Worm (Caenorhabditis elegans) whole organism, young adult: Measurements from ENCODE around the gene C29E4.13.
"Not testable (repeated sequence)": the region's sequence is repeated elsewhere in the genome, so short reads cannot be mapped to it uniquely, and the experiment has no call there.

ENCODE experiments used
- B0261.1 ChIP-seq: sonication (generic microtip); optimal IDR thresholded peaks from 2 replicates; lab custom pipeline; 2016; ENCODE audit warnings: mild to moderate bottlenecking, missing genetic modification characterization, moderate library complexity, missing compliant biosample characterization
- C17E4.6 ChIP-seq: fragments of 200-800 bp; sonication (Bioruptor generic); IDR thresholded peaks from 2 replicates; pipeline ENCODE4 v1.3.6; 2022; ENCODE audit warnings: missing genetic modification reagents, missing genetic modification characterization, missing compliant biosample characterization
- F49E8.2 ChIP-seq: sonication (generic microtip); optimal IDR thresholded peaks from 3 replicates; lab custom pipeline; 2017; ENCODE audit warnings: missing genetic modification characterization, mild to moderate bottlenecking, missing compliant biosample characterization, antibody characterized with exemption, moderate library complexity; ENCODE audit not compliant: insufficient read depth
- Y67H2A.10 ChIP-seq: fragments of 200-800 bp; sonication (Bioruptor generic); conservative IDR thresholded peaks from 2 replicates; pipeline ENCODE4 v1.3.6; 2022; ENCODE audit warnings: missing genetic modification reagents, missing genetic modification characterization, missing compliant biosample characterization
- atf-7 ChIP-seq: sonication (generic microtip); optimal IDR thresholded peaks from 2 replicates; lab custom pipeline; 2017; ENCODE audit warnings: mild to moderate bottlenecking, missing genetic modification characterization, missing compliant biosample characterization
- bed-2 ChIP-seq: fragments of 200-800 bp; sonication (Bioruptor generic); IDR thresholded peaks from 2 replicates; pipeline ENCODE4 v1.3.6; 2022; ENCODE audit warnings: missing genetic modification reagents, missing genetic modification characterization, missing compliant biosample characterization
- ccch-3 ChIP-seq: fragments of 200-800 bp; sonication (Bioruptor generic); optimal IDR thresholded peaks from 2 replicates; lab custom pipeline; 2018; ENCODE audit warnings: mild to moderate bottlenecking, missing genetic modification characterization, missing compliant biosample characterization
- cebp-1 ChIP-seq, 2 experiments: fragments of 200-800 bp in 1 of 2; sonication (Bioruptor generic) in 1 of 2; sonication (generic microtip) in 1 of 2; IDR thresholded peaks in 1 of 2; optimal IDR thresholded peaks in 1 of 2; 2 replicates each; pipeline versions ENCODE4 v1.3.6 to Lab custom; 2017 to 2022; ENCODE audit warnings: missing compliant biosample characterization in 2 of 2, missing genetic modification characterization in 2 of 2, mild to moderate bottlenecking in 1 of 2, missing genetic modification reagents in 1 of 2, moderate library complexity in 1 of 2
- dpff-1 ChIP-seq: sonication (generic microtip); optimal IDR thresholded peaks from 2 replicates; lab custom pipeline; 2017; ENCODE audit warnings: mild to moderate bottlenecking, missing genetic modification characterization, missing compliant biosample characterization
- hlh-12 ChIP-seq: sonication (generic microtip); optimal IDR thresholded peaks from 2 replicates; lab custom pipeline; 2016; ENCODE audit warnings: missing genetic modification characterization, missing compliant biosample characterization
- hlh-26 ChIP-seq: fragments of 200-800 bp; sonication (Bioruptor generic); conservative IDR thresholded peaks from 2 replicates; pipeline ENCODE4 v1.3.6; 2022; ENCODE audit warnings: missing genetic modification reagents, missing genetic modification characterization, missing compliant biosample characterization
- hmg-1.2 ChIP-seq: fragments of 200-800 bp; sonication (Bioruptor generic); IDR thresholded peaks from 2 replicates; pipeline ENCODE4 v1.3.6; 2022; ENCODE audit warnings: missing genetic modification reagents, missing genetic modification characterization, missing compliant biosample characterization
- hrde-1 ChIP-seq: sonication (generic microtip); optimal IDR thresholded peaks from 2 replicates; lab custom pipeline; 2016; ENCODE audit warnings: missing genetic modification characterization, mild to moderate bottlenecking, missing compliant biosample characterization, moderate library complexity, missing genotype, missing genetic modification reagents, borderline replicate concordance
- lin-26 ChIP-seq: fragments of 200-800 bp; sonication (Bioruptor generic); IDR thresholded peaks from 2 replicates; pipeline ENCODE4 v1.3.6; 2022; ENCODE audit warnings: missing genetic modification reagents, missing genetic modification characterization, missing compliant biosample characterization
- lsl-1 ChIP-seq: fragments of 200-800 bp; sonication (Bioruptor generic); optimal IDR thresholded peaks from 2 replicates; lab custom pipeline; 2018; ENCODE audit warnings: mild to moderate bottlenecking, missing genetic modification characterization, moderate library complexity, missing compliant biosample characterization
- madf-6 ChIP-seq: fragments of 200-800 bp; sonication (Bioruptor generic); IDR thresholded peaks from 2 replicates; pipeline ENCODE4 v1.3.6; 2022; ENCODE audit warnings: missing genetic modification reagents, missing genetic modification characterization, missing compliant biosample characterization
- nfyb-1 ChIP-seq: fragments of 200-800 bp; sonication (Bioruptor generic); IDR thresholded peaks from 2 replicates; pipeline ENCODE4 v1.3.6; 2022; ENCODE audit warnings: missing genetic modification reagents, missing genetic modification characterization, missing compliant biosample characterization
- nhr-179 ChIP-seq: sonication (generic microtip); optimal IDR thresholded peaks from 2 replicates; lab custom pipeline; 2016; ENCODE audit warnings: mild to moderate bottlenecking, missing genetic modification characterization, missing compliant biosample characterization
- pha-4 ChIP-seq: fragments of 150-350 bp; sonication (generic microtip); optimal IDR thresholded peaks from 2 replicates; lab custom pipeline; 2014; ENCODE audit warnings: missing biosample characterization, missing genetic modification reagents, missing genetic modification characterization
- repo-1 ChIP-seq: sonication (generic microtip); optimal IDR thresholded peaks from 2 replicates; lab custom pipeline; 2017; ENCODE audit warnings: mild to moderate bottlenecking, missing genetic modification characterization, missing compliant biosample characterization
- rpc-1 ChIP-seq, 2 experiments: fragments of 150-350 bp in 1 of 2; sonication (generic microtip) in 1 of 2; optimal IDR thresholded peaks; 2 replicates each; lab custom pipeline; 2014 to 2018; ENCODE audit warnings: missing biosample characterization in 1 of 2, missing genetic modification characterization in 1 of 2, missing genetic modification reagents in 1 of 2, missing genotype in 1 of 2
- snpc-1.3 ChIP-seq: sonication (generic microtip); optimal IDR thresholded peaks from 2 replicates; lab custom pipeline; 2017; ENCODE audit warnings: missing genetic modification characterization, mild to moderate bottlenecking, missing compliant biosample characterization, antibody characterized with exemption, moderate library complexity, missing genotype, missing genetic modification reagents; ENCODE audit not compliant: insufficient read depth
- tbp1 ChIP-seq: fragments of 200-800 bp; sonication (Bioruptor generic); optimal IDR thresholded peaks from 2 replicates; lab custom pipeline; 2018; ENCODE audit warnings: mild to moderate bottlenecking, missing genetic modification characterization, missing compliant biosample characterization
- zim-3 ChIP-seq: sonication (generic microtip); optimal IDR thresholded peaks from 2 replicates; lab custom pipeline; 2017; ENCODE audit warnings: mild to moderate bottlenecking, missing genetic modification characterization, moderate library complexity, missing compliant biosample characterization
- ztf-18 ChIP-seq: sonication (generic microtip); optimal IDR thresholded peaks from 2 replicates; lab custom pipeline; 2016; ENCODE audit warnings: missing genotype, mild to moderate bottlenecking, missing genetic modification characterization, missing compliant biosample characterization

Gene C29E4.13

ce11 chrIII:7969121-7969520, 40.6 kb upstream of the C29E4.13 start, which contains the start of the genes F54H12.8 and F54H12.7:
TSS of gene F54H12.8 (minus strand) at chrIII:7969221.
TSS of gene F54H12.7 (plus strand) at chrIII:7969349.
- TF ChIP-seq bed-2 (GFP tag; lab: Robert Waterston, UW) (no peak), snpc-1.3 (tag; lab: Kevin White, UChicago) (no peak), repo-1 (tag; lab: Kevin White, UChicago) (no peak), pha-4 (tag; lab: Kevin White, UChicago) (no peak), F49E8.2 (no peak), hmg-1.2 (GFP tag; lab: Robert Waterston, UW) (no peak), nhr-179 (no peak), atf-7 (tag; lab: Kevin White, UChicago) (no peak), zim-3 (tag; lab: Kevin White, UChicago) (no peak), ccch-3 (no peak), dpff-1 (no peak)

ce11 chrIII:7965946-7966692, 37.6 kb upstream of the C29E4.13 start:
- peak; percentile 14 for TF ChIP-seq tbp1 (GFP tag; lab: Kevin White, UChicago)
- peak; percentile 23 for TF ChIP-seq rpc-1 (optimal IDR thresholded peaks at IDR 0.05; lab: Kevin White, UChicago)
- TF ChIP-seq rpc-1 (tag; optimal IDR thresholded peaks at IDR 0.05; lab: Kevin White, UChicago) = peak; percentile 66
- TF ChIP-seq ztf-18 = peak; percentile 31
- peak; percentile 38 for TF ChIP-seq B0261.1
- peak; percentile 57 for TF ChIP-seq hmg-1.2 (GFP tag; lab: Robert Waterston, UW)
- peak; percentile 46; the same call in 1 of the 2 replicates for TF ChIP-seq madf-6 (GFP tag; lab: Robert Waterston, UW)
- peak; percentile 44; the same call in 1 of the 2 replicates for TF ChIP-seq lin-26 (GFP tag; lab: Robert Waterston, UW)

DNA sequence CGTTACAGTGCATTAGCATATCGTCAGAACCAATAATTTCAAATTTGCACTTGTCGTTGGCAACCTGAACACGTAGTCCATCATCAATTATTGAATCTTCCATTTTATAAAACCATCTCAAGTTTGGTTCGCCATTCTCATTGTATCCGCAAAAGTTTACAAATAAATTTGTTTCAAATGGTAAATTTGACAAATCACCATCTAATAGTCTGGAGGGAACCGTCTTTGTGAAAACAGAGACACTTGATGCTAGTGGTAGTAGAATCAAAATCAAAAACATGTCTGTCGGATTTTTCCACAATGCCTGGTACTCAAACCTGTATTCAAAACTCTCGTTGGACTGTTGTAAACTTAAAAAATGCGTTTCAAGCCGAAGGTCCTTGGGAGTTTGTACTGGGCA, 35.8 kb upstream of the C29E4.13 start, which contains the start of gene F54H12.2:
TSS of gene F54H12.2 (plus strand) at position 301 of the 400 bp plus-strand sequence.
- not testable (repeated sequence) for TF ChIP-seq Y67H2A.10 (GFP tag; lab: Robert Waterston, UW); C17E4.6; hrde-1

DNA sequence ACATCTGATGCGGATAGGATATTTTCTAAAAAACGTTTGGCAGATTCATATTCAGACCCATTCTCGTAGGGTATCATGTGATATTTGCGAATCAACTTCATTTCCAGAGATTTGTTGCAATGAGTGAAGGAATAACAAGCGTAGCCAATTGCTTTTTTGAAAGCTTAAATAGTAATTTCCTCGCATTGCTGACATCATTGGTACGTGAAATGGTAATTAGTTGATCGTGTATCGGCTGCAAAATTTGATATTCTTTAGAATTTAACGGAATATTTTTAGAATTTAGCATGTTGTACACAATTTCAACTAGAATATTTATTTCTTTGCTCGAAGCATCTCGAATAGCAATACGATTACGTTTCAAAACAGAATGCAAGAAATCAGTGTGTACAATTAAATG, 34.1 kb upstream of the C29E4.13 start, which contains the start of gene F54H12.4:
TSS of gene F54H12.4 (minus strand) at position 101 of the 400 bp plus-strand sequence.
- not testable (repeated sequence) for TF ChIP-seq nhr-179; hlh-26; hlh-12 (tag; lab: Kevin White, UChicago)

ce11 chrIII:7958922-7959609, 30.5 kb upstream of the C29E4.13 start, which contains the start of gene F54H12.10:
TSS of gene F54H12.10 (minus strand) at chrIII:7958972.
- TF ChIP-seq nfyb-1 (GFP tag; lab: Robert Waterston, UW) (peak; percentile 58; the same call in 1 of the 2 replicates), tbp1 (GFP tag; lab: Kevin White, UChicago) (peak; percentile 0), hmg-1.2 (GFP tag; lab: Robert Waterston, UW) (peak; percentile 72; the same call in 1 of the 2 replicates), cebp-1 (tag; optimal IDR thresholded peaks at IDR 0.05; lab: Kevin White, UChicago) (peak; percentile 40), B0261.1 (peak; percentile 43), rpc-1 (optimal IDR thresholded peaks at IDR 0.05; lab: Kevin White, UChicago) (peak; percentile 32), rpc-1 (tag; optimal IDR thresholded peaks at IDR 0.05; lab: Kevin White, UChicago) (peak; percentile 66)
- TF ChIP-seq cebp-1 (GFP tag; IDR thresholded peaks at IDR 0.05; lab: Robert Waterston, UW) = not testable (repeated sequence)

ce11 chrIII:7958085-7958484, 29.6 kb upstream of the C29E4.13 start, which contains the start of gene C29E4.11:
TSS of gene C29E4.11 (minus strand) at chrIII:7958114.
- TF ChIP-seq lsl-1 (GFP tag; lab: Kevin White, UChicago) (no peak), hmg-1.2 (GFP tag; lab: Robert Waterston, UW) (peak; percentile 85)
